Worm (Caenorhabditis elegans) whole organism, young adult: ENCODE measurements around the gene R01H2.7.
A peak's percentile ranks its signal among the peaks of the same experiment; 100 is the strongest.

Experiments
- B0035.1 ChIP-seq: sonication (generic microtip); optimal IDR thresholded peaks from 2 replicates; lab custom pipeline; 2016; ENCODE audit warnings: missing genetic modification characterization, mild to moderate bottlenecking, missing compliant biosample characterization, missing genotype, missing genetic modification reagents
- B0261.1 ChIP-seq: sonication (generic microtip); optimal IDR thresholded peaks from 2 replicates; lab custom pipeline; 2016; ENCODE audit warnings: mild to moderate bottlenecking, missing genetic modification characterization, moderate library complexity, missing compliant biosample characterization
- F10E7.11 ChIP-seq: sonication (generic microtip); optimal IDR thresholded peaks from 2 replicates; lab custom pipeline; 2017; ENCODE audit warnings: mild to moderate bottlenecking, missing genetic modification characterization, moderate library complexity, missing compliant biosample characterization
- F23B12.7 ChIP-seq: sonication (generic microtip); optimal IDR thresholded peaks from 2 replicates; lab custom pipeline; 2017; ENCODE audit warnings: missing genetic modification characterization, mild to moderate bottlenecking, missing compliant biosample characterization, antibody characterized with exemption, moderate library complexity; ENCODE audit not compliant: insufficient read depth
- F33H1.4 ChIP-seq: fragments of 200-800 bp; sonication (Bioruptor generic); IDR thresholded peaks from 2 replicates; pipeline ENCODE4 v1.3.6; 2022; ENCODE audit warnings: missing genetic modification reagents, missing genetic modification characterization, missing compliant biosample characterization
- F49E8.2 ChIP-seq: sonication (generic microtip); optimal IDR thresholded peaks from 3 replicates; lab custom pipeline; 2017; ENCODE audit warnings: missing genetic modification characterization, mild to moderate bottlenecking, missing compliant biosample characterization, antibody characterized with exemption, moderate library complexity; ENCODE audit not compliant: insufficient read depth
- F52B5.7 ChIP-seq: sonication (generic microtip); optimal IDR thresholded peaks from 2 replicates; lab custom pipeline; 2016; ENCODE audit warnings: mild to moderate bottlenecking, missing genetic modification characterization, missing compliant biosample characterization
- F57A8.1 ChIP-seq: fragments of 200-800 bp; sonication (Bioruptor generic); optimal IDR thresholded peaks from 2 replicates; lab custom pipeline; 2018; ENCODE audit warnings: mild to moderate bottlenecking, missing genetic modification characterization, moderate library complexity, missing compliant biosample characterization
- F57C9.4 ChIP-seq: sonication (generic microtip); optimal IDR thresholded peaks from 2 replicates; lab custom pipeline; 2017; ENCODE audit warnings: mild to moderate bottlenecking, missing genetic modification characterization, missing compliant biosample characterization
- T07F8.4 ChIP-seq: sonication (generic microtip); optimal IDR thresholded peaks from 2 replicates; lab custom pipeline; 2016; ENCODE audit warnings: mild to moderate bottlenecking, missing genetic modification characterization, moderate library complexity, missing compliant biosample characterization
- T26A5.8 ChIP-seq: sonication (generic microtip); optimal IDR thresholded peaks from 2 replicates; lab custom pipeline; 2016; ENCODE audit warnings: missing genetic modification characterization, missing compliant biosample characterization
- Y67H2A.10 ChIP-seq: fragments of 200-800 bp; sonication (Bioruptor generic); conservative IDR thresholded peaks from 2 replicates; pipeline ENCODE4 v1.3.6; 2022; ENCODE audit warnings: missing genetic modification reagents, missing genetic modification characterization, missing compliant biosample characterization
- aptf-2 ChIP-seq: fragments of 200-800 bp; sonication (Bioruptor generic); conservative IDR thresholded peaks from 2 replicates; pipeline ENCODE4 v1.3.6; 2022; ENCODE audit warnings: missing genetic modification reagents, missing genetic modification characterization, missing compliant biosample characterization
- athp-1 ChIP-seq: sonication (generic microtip); optimal IDR thresholded peaks from 2 replicates; lab custom pipeline; 2017; ENCODE audit warnings: mild to moderate bottlenecking, missing genetic modification characterization, missing compliant biosample characterization
- attf-3 ChIP-seq: fragments of 200-800 bp; sonication (Bioruptor generic); conservative IDR thresholded peaks from 2 replicates; pipeline ENCODE4 v1.3.6; 2022; ENCODE audit warnings: missing genetic modification reagents, missing genetic modification characterization, missing compliant biosample characterization
- ccch-3 ChIP-seq: fragments of 200-800 bp; sonication (Bioruptor generic); optimal IDR thresholded peaks from 2 replicates; lab custom pipeline; 2018; ENCODE audit warnings: mild to moderate bottlenecking, missing genetic modification characterization, missing compliant biosample characterization
- cebp-2 ChIP-seq: fragments of 200-800 bp; sonication (Bioruptor generic); IDR thresholded peaks from 2 replicates; pipeline ENCODE4 v1.3.6; 2022; ENCODE audit warnings: missing genetic modification characterization, missing compliant biosample characterization
- ceh-79 ChIP-seq: sonication (generic microtip); optimal IDR thresholded peaks from 2 replicates; lab custom pipeline; 2017; ENCODE audit warnings: mild to moderate bottlenecking, missing genetic modification characterization, missing compliant biosample characterization
- dox-1 ChIP-seq: fragments of 200-800 bp; sonication (Bioruptor generic); IDR thresholded peaks from 2 replicates; pipeline ENCODE4 v1.3.6; 2022; ENCODE audit warnings: missing genetic modification reagents, missing genetic modification characterization, missing compliant biosample characterization
- dpl-1 ChIP-seq: fragments of 150-350 bp; optimal IDR thresholded peaks from 2 replicates; lab custom pipeline; 2014; ENCODE audit warnings: missing biosample characterization, missing genetic modification reagents, missing genetic modification characterization
- efl-1 ChIP-seq: fragments of 150-350 bp; optimal IDR thresholded peaks from 2 replicates; lab custom pipeline; 2014; ENCODE audit warnings: missing biosample characterization, missing genetic modification reagents, missing genetic modification characterization
- egl-44 ChIP-seq: fragments of 200-800 bp; sonication (Bioruptor generic); IDR thresholded peaks from 2 replicates; pipeline ENCODE4 v1.3.6; 2022; ENCODE audit warnings: missing genetic modification reagents, missing genetic modification characterization, missing compliant biosample characterization
- hrde-1 ChIP-seq: sonication (generic microtip); optimal IDR thresholded peaks from 2 replicates; lab custom pipeline; 2016; ENCODE audit warnings: missing genetic modification characterization, mild to moderate bottlenecking, missing compliant biosample characterization, moderate library complexity, missing genotype, missing genetic modification reagents, borderline replicate concordance
- hsf-1 ChIP-seq: fragments of 200-800 bp; sonication (Bioruptor generic); IDR thresholded peaks from 2 replicates; pipeline ENCODE4 v1.3.6; 2022; ENCODE audit warnings: missing genetic modification reagents, missing genetic modification characterization, missing compliant biosample characterization
- lag-1 ChIP-seq: fragments of 200-800 bp; sonication (Bioruptor generic); IDR thresholded peaks from 2 replicates; pipeline ENCODE4 v1.3.6; 2022; ENCODE audit warnings: missing genetic modification reagents, missing genetic modification characterization, missing compliant biosample characterization
- lin-35 ChIP-seq, 3 experiments: fragments of 150-350 bp in 2 of 3; sonication (generic microtip) in 1 of 3; optimal IDR thresholded peaks; 2 replicates each; lab custom pipeline; 2014 to 2018; ENCODE audit warnings: missing biosample characterization in 3 of 3, missing genetic modification characterization in 3 of 3, missing genetic modification reagents in 3 of 3
- lin-40 ChIP-seq: sonication (generic microtip); optimal IDR thresholded peaks from 2 replicates; lab custom pipeline; 2016; ENCODE audit warnings: missing genetic modification characterization, mild to moderate bottlenecking, missing compliant biosample characterization, missing genotype, missing genetic modification reagents
- lir-1 ChIP-seq: fragments of 200-800 bp; sonication (Bioruptor generic); conservative IDR thresholded peaks from 2 replicates; pipeline ENCODE4 v1.3.6; 2022; ENCODE audit warnings: missing genetic modification reagents, missing genetic modification characterization, missing compliant biosample characterization
- madf-3 ChIP-seq: fragments of 200-800 bp; sonication (Bioruptor generic); IDR thresholded peaks from 2 replicates; pipeline ENCODE4 v1.3.6; 2022; ENCODE audit warnings: missing genetic modification reagents, missing genetic modification characterization, missing compliant biosample characterization
- mxl-1 ChIP-seq: sonication (generic microtip); optimal IDR thresholded peaks from 2 replicates; lab custom pipeline; 2016; ENCODE audit warnings: missing genetic modification characterization, missing compliant biosample characterization
- nfya-2 ChIP-seq: fragments of 200-800 bp; sonication (Bioruptor generic); IDR thresholded peaks from 2 replicates; pipeline ENCODE4 v1.3.6; 2022; ENCODE audit warnings: missing genetic modification reagents, missing genetic modification characterization, missing compliant biosample characterization
- nfyb-1 ChIP-seq: fragments of 200-800 bp; sonication (Bioruptor generic); IDR thresholded peaks from 2 replicates; pipeline ENCODE4 v1.3.6; 2022; ENCODE audit warnings: missing genetic modification reagents, missing genetic modification characterization, missing compliant biosample characterization
- nhr-179 ChIP-seq: sonication (generic microtip); optimal IDR thresholded peaks from 2 replicates; lab custom pipeline; 2016; ENCODE audit warnings: mild to moderate bottlenecking, missing genetic modification characterization, missing compliant biosample characterization
- nhr-90 ChIP-seq: sonication (generic microtip); optimal IDR thresholded peaks from 2 replicates; lab custom pipeline; 2016; ENCODE audit warnings: missing genotype, mild to moderate bottlenecking, missing genetic modification characterization, missing compliant biosample characterization
- rec-8 ChIP-seq, 2 experiments: sonication (generic microtip); optimal IDR thresholded peaks; 2 replicates each; lab custom pipeline; 2016; ENCODE audit warnings: mild to moderate bottlenecking in 2 of 2, missing genetic modification characterization in 2 of 2, missing genetic modification reagents in 2 of 2, missing genotype in 2 of 2, missing biosample characterization in 1 of 2, missing compliant biosample characterization in 1 of 2, moderate library complexity in 1 of 2
- rpc-1 ChIP-seq, 2 experiments: fragments of 150-350 bp in 1 of 2; sonication (generic microtip) in 1 of 2; optimal IDR thresholded peaks; 2 replicates each; lab custom pipeline; 2014 to 2018; ENCODE audit warnings: missing biosample characterization in 1 of 2, missing genetic modification characterization in 1 of 2, missing genetic modification reagents in 1 of 2, missing genotype in 1 of 2
- snpc-1.3 ChIP-seq: sonication (generic microtip); optimal IDR thresholded peaks from 2 replicates; lab custom pipeline; 2017; ENCODE audit warnings: missing genetic modification characterization, mild to moderate bottlenecking, missing compliant biosample characterization, antibody characterized with exemption, moderate library complexity, missing genotype, missing genetic modification reagents; ENCODE audit not compliant: insufficient read depth
- snpc-3.4 ChIP-seq: sonication (generic microtip); optimal IDR thresholded peaks from 2 replicates; lab custom pipeline; 2017; ENCODE audit warnings: missing genetic modification characterization, mild to moderate bottlenecking, missing compliant biosample characterization, antibody characterized with exemption, moderate library complexity, missing genotype, missing genetic modification reagents
- somi-1 ChIP-seq: fragments of 200-800 bp; sonication (Bioruptor generic); optimal IDR thresholded peaks from 2 replicates; lab custom pipeline; 2018; ENCODE audit warnings: mild to moderate bottlenecking, missing genetic modification characterization, missing compliant biosample characterization
- zfh-2 ChIP-seq: fragments of 200-800 bp; sonication (Bioruptor generic); conservative IDR thresholded peaks from 2 replicates; pipeline ENCODE4 v1.3.6; 2022; ENCODE audit warnings: missing genetic modification reagents, missing genetic modification characterization, missing compliant biosample characterization
- zim-3 ChIP-seq: sonication (generic microtip); optimal IDR thresholded peaks from 2 replicates; lab custom pipeline; 2017; ENCODE audit warnings: mild to moderate bottlenecking, missing genetic modification characterization, moderate library complexity, missing compliant biosample characterization
- ztf-18 ChIP-seq: sonication (generic microtip); optimal IDR thresholded peaks from 2 replicates; lab custom pipeline; 2016; ENCODE audit warnings: missing genotype, mild to moderate bottlenecking, missing genetic modification characterization, missing compliant biosample characterization
- ztf-3 ChIP-seq: fragments of 200-800 bp; sonication (Bioruptor generic); optimal IDR thresholded peaks from 2 replicates; lab custom pipeline; 2018; ENCODE audit warnings: mild to moderate bottlenecking, missing genetic modification characterization, missing compliant biosample characterization

R01H2.7 gene

DNA sequence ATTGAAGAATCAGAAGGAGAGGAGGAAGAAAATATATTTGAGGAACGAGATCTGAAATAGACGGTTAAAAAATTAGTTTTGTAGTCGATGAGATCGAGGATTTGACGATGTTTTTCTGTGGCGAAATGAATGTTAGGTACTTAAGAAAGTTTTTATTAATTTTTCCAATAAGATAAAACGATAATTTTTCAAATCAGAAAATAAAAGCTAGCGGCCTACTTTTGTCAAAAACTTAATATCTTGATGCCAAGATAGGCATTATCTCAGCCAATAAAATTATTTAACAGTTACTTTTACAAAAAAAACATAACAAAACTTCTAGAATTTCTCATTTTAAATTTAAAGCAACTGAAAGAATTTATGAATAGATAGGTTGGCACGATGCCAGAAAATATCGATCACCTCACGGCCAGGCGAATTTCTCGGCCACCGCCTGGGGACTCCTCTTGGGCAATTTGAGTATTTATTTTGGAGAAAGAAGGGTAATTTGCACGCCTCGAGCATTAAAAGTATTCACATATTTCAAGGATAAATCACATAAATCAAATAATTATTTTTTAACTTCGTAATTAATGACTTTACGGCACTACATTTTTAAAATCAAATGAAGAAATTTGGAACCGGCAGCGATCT is 42.3 kb upstream of the R01H2.7 start, which contains the start of gene fubl-2 (continued):
- TF ChIP-seq zfh-2 (GFP tag; lab: Robert Waterston, UW) (no peak), nhr-90 (no peak), nhr-179 (no peak), ztf-3 (GFP tag; lab: Kevin White, UChicago) (no peak), T26A5.8 (tag; lab: Kevin White, UChicago) (no peak), lag-1 (GFP tag; lab: Robert Waterston, UW) (no peak), hrde-1 (tag; lab: Kevin White, UChicago) (no peak), F49E8.2 (tag; lab: Kevin White, UChicago) (no peak), B0035.1 (tag; lab: Kevin White, UChicago) (no peak), egl-44 (no peak), hsf-1 (GFP tag; lab: Robert Waterston, UW) (no peak), lir-1 (GFP tag; lab: Robert Waterston, UW) (no peak), cebp-2 (GFP tag; lab: Robert Waterston, UW) (no peak), aptf-2 (GFP tag; lab: Robert Waterston, UW) (0 out of 2 replicates have a peak, but pooled peaks have one; percentile 63), ceh-79 (tag; lab: Kevin White, UChicago) (no peak), attf-3 (GFP tag; lab: Robert Waterston, UW) (0 out of 2 replicates have a peak, but pooled peaks have one; percentile 38), dox-1 (GFP tag; lab: Robert Waterston, UW) (no peak), rpc-1 (optimal IDR thresholded peaks at IDR 0.05; lab: Kevin White, UChicago) (no peak), rpc-1 (tag; optimal IDR thresholded peaks at IDR 0.05; lab: Kevin White, UChicago) (no peak), zim-3 (tag; lab: Kevin White, UChicago) (no peak), nfyb-1 (GFP tag; lab: Robert Waterston, UW) (no peak), T07F8.4 (no peak), efl-1 (no peak), mxl-1 (tag; lab: Kevin White, UChicago) (no peak), athp-1 (tag; lab: Kevin White, UChicago) (no peak), madf-3 (GFP tag; lab: Robert Waterston, UW) (no peak), nfya-2 (GFP tag; lab: Robert Waterston, UW) (no peak), B0261.1 (tag; lab: Kevin White, UChicago) (no peak), snpc-3.4 (peak; percentile 45), F33H1.4 (GFP tag; lab: Robert Waterston, UW) (peak; percentile 60), ztf-18 (tag; lab: Kevin White, UChicago) (no peak), snpc-1.3 (tag; lab: Kevin White, UChicago) (no peak), lin-40 (tag; lab: Kevin White, UChicago) (no peak), F57C9.4 (no peak), lin-35 (GFP tag; optimal IDR thresholded peaks at IDR 0.05; lab: Kevin White, UChicago) (no peak), rec-8 (tag; optimal IDR thresholded peaks at IDR 0.05; lab: Kevin White, UChicago) (peak in 1 of 2 experiments; percentile 26), F52B5.7 (tag; lab: Kevin White, UChicago) (no peak), ccch-3 (no peak), F57A8.1 (GFP tag; lab: Kevin White, UChicago) (no peak), dpl-1 (GFP tag; lab: Kevin White, UChicago) (no peak), F10E7.11 (tag; lab: Kevin White, UChicago) (no peak), F23B12.7 (tag; lab: Kevin White, UChicago) (peak; percentile 27), somi-1 (no peak), Y67H2A.10 (GFP tag; lab: Robert Waterston, UW) (no peak)
